Fruit fly (Drosophila melanogaster) whole organism, embryonic: Measurements from ENCODE around the gene CG8173.

Experiments used
- CG12391 ChIP-seq: fragments of 200-800 bp; sonication (Bioruptor generic); optimal IDR thresholded peaks from 3 replicates; lab custom pipeline; 2018; ENCODE audit warnings: missing biosample characterization, mild to moderate bottlenecking, missing genetic modification characterization, moderate library complexity
- CG1832 ChIP-seq: fragments of 200-800 bp; sonication (Bioruptor generic); optimal IDR thresholded peaks from 2 replicates; lab custom pipeline; 2017; ENCODE audit warnings: missing biosample characterization, mild to moderate bottlenecking, missing genetic modification characterization, inconsistent platforms
- CG18599 ChIP-seq: fragments of 200-800 bp; sonication (Bioruptor generic); optimal IDR thresholded peaks from 3 replicates; lab custom pipeline; 2017; ENCODE audit warnings: missing biosample characterization, missing genetic modification characterization, mild to moderate bottlenecking, moderate library complexity, missing genetic modification reagents
- CG8478 ChIP-seq: fragments of >200 bp; optimal IDR thresholded peaks from 2 replicates; lab custom pipeline; 2018
- CG9609 ChIP-seq: fragments of 200-800 bp; sonication (Bioruptor generic); optimal IDR thresholded peaks from 3 replicates; lab custom pipeline; 2016; ENCODE audit warnings: missing biosample characterization, missing genetic modification characterization
- Hr78 ChIP-seq, 2 experiments: fragments of 200-800 bp in 1 of 2; fragments of >200 bp in 1 of 2; sonication (Bioruptor generic) in 1 of 2; optimal IDR thresholded peaks; 2 replicates each; lab custom pipeline; 2017 to 2019; ENCODE audit warnings: missing biosample characterization in 2 of 2, missing genetic modification characterization in 2 of 2, mild to moderate bottlenecking in 1 of 2, moderate library complexity in 1 of 2
- Hsf ChIP-seq: fragments of 200-800 bp; sonication (Bioruptor generic); optimal IDR thresholded peaks from 3 replicates; lab custom pipeline; 2016; ENCODE audit warnings: missing biosample characterization, missing genetic modification characterization
- Mes4 ChIP-seq: fragments of 200-800 bp; sonication (Bioruptor generic); optimal IDR thresholded peaks from 2 replicates; lab custom pipeline; 2016; ENCODE audit warnings: missing biosample characterization, missing genetic modification characterization
- Sox102F ChIP-seq: fragments of 200-800 bp; sonication (Bioruptor generic); optimal IDR thresholded peaks from 2 replicates; lab custom pipeline; 2018; ENCODE audit warnings: missing biosample characterization, mild to moderate bottlenecking, missing genetic modification characterization, moderate library complexity
- bigmax ChIP-seq: fragments of 200-800 bp; sonication (Bioruptor generic); optimal IDR thresholded peaks from 2 replicates; lab custom pipeline; 2018; ENCODE audit warnings: missing biosample characterization, mild to moderate bottlenecking, missing genetic modification characterization
- odd ChIP-seq: fragments of 200-800 bp; sonication (Bioruptor generic); optimal IDR thresholded peaks from 2 replicates; lab custom pipeline; 2017; ENCODE audit warnings: missing biosample characterization, mild to moderate bottlenecking, missing genetic modification characterization
- pita ChIP-seq: fragments of 200-800 bp; sonication (Bioruptor generic); optimal IDR thresholded peaks from 2 replicates; lab custom pipeline; 2017; ENCODE audit warnings: missing biosample characterization, mild to moderate bottlenecking, missing genetic modification characterization
- z ChIP-seq: fragments of 200-800 bp; sonication (Bioruptor generic); IDR thresholded peaks from 3 replicates; pipeline ENCODE4 v1.3.6; 2022; ENCODE audit warnings: missing biosample characterization, missing genetic modification characterization
- zfh2 ChIP-seq: fragments of 200-800 bp; sonication (Bioruptor generic); optimal IDR thresholded peaks from 2 replicates; lab custom pipeline; 2016; ENCODE audit warnings: missing biosample characterization, missing genetic modification characterization

dm6 chrX:17695641-17696040, 13.8 kb downstream of the CG8173 start:
- TF ChIP-seq Sox102F (GFP tag; lab: Kevin White, UChicago) (no peak), CG9609 (no peak), Mes4 (GFP tag; lab: Kevin White, UChicago) (no peak), odd (GFP tag; lab: Kevin White, UChicago) (no peak), Hsf (GFP tag; lab: Kevin White, UChicago) (no peak), CG1832 (GFP tag; lab: Kevin White, UChicago) (no peak), zfh2 (GFP tag; lab: Kevin White, UChicago) (no peak), pita (GFP tag; lab: Kevin White, UChicago) (peak; percentile 74), bigmax (no peak), z (no peak), CG18599 (GFP tag; lab: Kevin White, UChicago) (no peak), Hr78 (GFP tag; optimal IDR thresholded peaks at IDR 0.05; lab: Kevin White, UChicago) (no peak), CG8478 (lab: Kevin White, UChicago) (no peak), CG12391 (tag; lab: Kevin White, UChicago) (no peak)
